Worm (Caenorhabditis elegans) whole organism, L2 larva: ENCODE data around the gene rho-1.
A peak's percentile ranks its signal among the peaks of the same experiment; 100 is the strongest.

ENCODE experiments used
- C34F6.9 ChIP-seq: fragments of 150-350 bp; optimal IDR thresholded peaks from 2 replicates; lab custom pipeline; 2014; ENCODE audit warnings: missing biosample characterization, missing genetic modification characterization
- F13H6.1 ChIP-seq: sonication (generic microtip); optimal IDR thresholded peaks from 2 replicates; lab custom pipeline; 2016; ENCODE audit warnings: missing genetic modification characterization, missing compliant biosample characterization
- R02D3.7 ChIP-seq: fragments of 150-350 bp; optimal IDR thresholded peaks from 2 replicates; lab custom pipeline; 2014; ENCODE audit warnings: missing biosample characterization, missing genetic modification characterization
- Y55F3AM.14 ChIP-seq: fragments of 200-800 bp; sonication (Bioruptor generic); optimal IDR thresholded peaks from 2 replicates; lab custom pipeline; 2018; ENCODE audit warnings: mild to moderate bottlenecking, missing genetic modification characterization, missing compliant biosample characterization
- ZK546.5 ChIP-seq: sonication (generic microtip); optimal IDR thresholded peaks from 2 replicates; lab custom pipeline; 2017; ENCODE audit warnings: missing biosample characterization, missing genetic modification characterization
- alr-1 ChIP-seq: fragments of 150-350 bp; optimal IDR thresholded peaks from 2 replicates; lab custom pipeline; 2014; ENCODE audit warnings: missing biosample characterization, missing genetic modification characterization
- aly-2 ChIP-seq: fragments of 150-350 bp; optimal IDR thresholded peaks from 2 replicates; lab custom pipeline; 2014; ENCODE audit warnings: missing biosample characterization, missing genetic modification characterization
- ama-1 ChIP-seq: fragments of 150-350 bp; optimal IDR thresholded peaks from 2 replicates; lab custom pipeline; 2018; ENCODE audit warnings: inconsistent platforms
- blmp-1 ChIP-seq: sonication (generic microtip); optimal IDR thresholded peaks from 2 replicates; lab custom pipeline; 2017; ENCODE audit warnings: missing genetic modification characterization, mild to moderate bottlenecking, missing compliant biosample characterization, antibody characterized with exemption, moderate library complexity; ENCODE audit not compliant: insufficient read depth
- ceh-16 ChIP-seq: fragments of 150-350 bp; optimal IDR thresholded peaks from 2 replicates; lab custom pipeline; 2014; ENCODE audit warnings: missing biosample characterization, missing genetic modification characterization
- ceh-82 ChIP-seq: fragments of 150-350 bp; optimal IDR thresholded peaks from 2 replicates; lab custom pipeline; 2014; ENCODE audit warnings: missing biosample characterization, missing genetic modification characterization
- crh-2 ChIP-seq: sonication (generic microtip); optimal IDR thresholded peaks from 2 replicates; lab custom pipeline; 2017; ENCODE audit warnings: missing biosample characterization, missing genetic modification characterization
- dmd-4 ChIP-seq: sonication (generic microtip); optimal IDR thresholded peaks from 2 replicates; lab custom pipeline; 2017; ENCODE audit warnings: missing biosample characterization, missing genetic modification characterization
- egl-27 ChIP-seq: sonication (generic microtip); optimal IDR thresholded peaks from 3 replicates; lab custom pipeline; 2017; ENCODE audit warnings: missing biosample characterization, missing genetic modification reagents, missing genetic modification characterization
- elt-1 ChIP-seq: fragments of 150-350 bp; optimal IDR thresholded peaks from 2 replicates; lab custom pipeline; 2014; ENCODE audit warnings: missing biosample characterization, missing genetic modification characterization
- elt-3 ChIP-seq: sonication (generic microtip); optimal IDR thresholded peaks from 2 replicates; lab custom pipeline; 2017; ENCODE audit warnings: missing biosample characterization, missing genetic modification characterization
- fos-1 ChIP-seq: fragments of 150-350 bp; optimal IDR thresholded peaks from 2 replicates; lab custom pipeline; 2014; ENCODE audit warnings: missing biosample characterization, missing genetic modification characterization
- gmeb-1 ChIP-seq: fragments of 150-350 bp; optimal IDR thresholded peaks from 2 replicates; lab custom pipeline; 2014; ENCODE audit warnings: missing biosample characterization, missing genetic modification characterization
- lin-11 ChIP-seq: fragments of 150-350 bp; sonication (generic microtip); optimal IDR thresholded peaks from 2 replicates; lab custom pipeline; 2014; ENCODE audit warnings: missing biosample characterization, missing genetic modification characterization, inconsistent platforms, mixed read lengths
- lin-13 ChIP-seq: fragments of 150-350 bp; optimal IDR thresholded peaks from 2 replicates; lab custom pipeline; 2014; ENCODE audit warnings: missing biosample characterization, missing genetic modification reagents, missing genetic modification characterization
- lin-39 ChIP-seq: fragments of 150-350 bp; optimal IDR thresholded peaks from 2 replicates; lab custom pipeline; 2014; ENCODE audit warnings: missing biosample characterization, missing genetic modification reagents, missing genetic modification characterization
- lsy-2 ChIP-seq, 2 experiments: fragments of 150-350 bp in 1 of 2; sonication (generic microtip) in 1 of 2; optimal IDR thresholded peaks; 2 replicates each; lab custom pipeline; 2014 to 2017; ENCODE audit warnings: missing biosample characterization in 2 of 2, missing genetic modification characterization in 2 of 2
- mab-5 ChIP-seq: fragments of 150-350 bp; optimal IDR thresholded peaks from 2 replicates; lab custom pipeline; 2014; ENCODE audit warnings: missing biosample characterization, missing genetic modification characterization
- mbf-1 ChIP-seq: sonication (generic microtip); optimal IDR thresholded peaks from 2 replicates; lab custom pipeline; 2017; ENCODE audit warnings: missing biosample characterization, missing genetic modification characterization
- mdl-1 ChIP-seq, 2 experiments: fragments of 150-350 bp in 1 of 2; sonication (generic microtip) in 1 of 2; optimal IDR thresholded peaks; 2 replicates each; lab custom pipeline; 2017; ENCODE audit warnings: missing biosample characterization in 2 of 2, missing genetic modification characterization in 2 of 2
- nhr-10 ChIP-seq: sonication (generic microtip); optimal IDR thresholded peaks from 2 replicates; lab custom pipeline; 2017; ENCODE audit warnings: missing biosample characterization, missing genetic modification characterization
- nhr-11 ChIP-seq: fragments of 150-350 bp; optimal IDR thresholded peaks from 2 replicates; lab custom pipeline; 2014; ENCODE audit warnings: missing biosample characterization, missing genetic modification characterization
- nhr-12 ChIP-seq: fragments of 150-350 bp; optimal IDR thresholded peaks from 2 replicates; lab custom pipeline; 2014; ENCODE audit warnings: missing biosample characterization, missing genetic modification characterization
- nhr-129 ChIP-seq: fragments of 150-350 bp; optimal IDR thresholded peaks from 2 replicates; lab custom pipeline; 2014; ENCODE audit warnings: missing biosample characterization, missing genetic modification characterization
- nhr-21 ChIP-seq: fragments of 150-350 bp; optimal IDR thresholded peaks from 2 replicates; lab custom pipeline; 2014; ENCODE audit warnings: missing biosample characterization, missing genetic modification characterization
- nhr-23 ChIP-seq: fragments of 150-350 bp; optimal IDR thresholded peaks from 2 replicates; lab custom pipeline; 2014; ENCODE audit warnings: missing biosample characterization, missing genetic modification reagents, missing genetic modification characterization
- nhr-237 ChIP-seq: fragments of 150-350 bp; optimal IDR thresholded peaks from 2 replicates; lab custom pipeline; 2014; ENCODE audit warnings: missing biosample characterization, missing genetic modification characterization
- nhr-25 ChIP-seq: fragments of 150-350 bp; sonication (generic microtip); optimal IDR thresholded peaks from 3 replicates; lab custom pipeline; 2014; ENCODE audit warnings: missing biosample characterization, missing genetic modification characterization
- nhr-6 ChIP-seq: fragments of 150-350 bp; optimal IDR thresholded peaks from 2 replicates; lab custom pipeline; 2014; ENCODE audit warnings: missing biosample characterization, missing genetic modification characterization
- nhr-77 ChIP-seq: fragments of 150-350 bp; optimal IDR thresholded peaks from 2 replicates; lab custom pipeline; 2014; ENCODE audit warnings: missing biosample characterization, missing genetic modification characterization
- peb-1 ChIP-seq: fragments of 150-350 bp; optimal IDR thresholded peaks from 2 replicates; lab custom pipeline; 2014; ENCODE audit warnings: missing biosample characterization, missing genetic modification characterization
- sem-4 ChIP-seq: fragments of 150-350 bp; optimal IDR thresholded peaks from 2 replicates; lab custom pipeline; 2014; ENCODE audit warnings: missing biosample characterization, missing genetic modification reagents, missing genetic modification characterization
- skn-1 ChIP-seq: sonication (generic microtip); optimal IDR thresholded peaks from 2 replicates; lab custom pipeline; 2017; ENCODE audit warnings: missing biosample characterization, missing genetic modification characterization
- sma-3 ChIP-seq: sonication (generic microtip); optimal IDR thresholded peaks from 2 replicates; lab custom pipeline; 2016; ENCODE audit warnings: missing genetic modification reagents, missing genetic modification characterization, missing compliant biosample characterization
- sma-9 ChIP-seq, 2 experiments: fragments of 150-350 bp in 1 of 2; sonication (generic microtip) in 1 of 2; optimal IDR thresholded peaks; 2 replicates each; lab custom pipeline; 2014 to 2016; ENCODE audit warnings: missing genetic modification characterization in 2 of 2, mild to moderate bottlenecking in 1 of 2, missing biosample characterization in 1 of 2, missing compliant biosample characterization in 1 of 2, missing genetic modification reagents in 1 of 2, moderate library complexity in 1 of 2
- snpc-4 ChIP-seq: fragments of 150-350 bp; optimal IDR thresholded peaks from 2 replicates; lab custom pipeline; 2014; ENCODE audit warnings: missing biosample characterization, missing genetic modification characterization
- unc-39 ChIP-seq: fragments of 150-350 bp; optimal IDR thresholded peaks from 2 replicates; lab custom pipeline; 2014; ENCODE audit warnings: missing biosample characterization, missing genetic modification characterization
- unc-55 ChIP-seq: fragments of 150-350 bp; sonication (generic microtip); optimal IDR thresholded peaks from 3 replicates; lab custom pipeline; 2014; ENCODE audit warnings: missing biosample characterization, missing genetic modification reagents, missing genetic modification characterization
- unc-62 ChIP-seq: fragments of 150-350 bp; optimal IDR thresholded peaks from 2 replicates; lab custom pipeline; 2014; ENCODE audit warnings: missing biosample characterization, missing genetic modification reagents, missing genetic modification characterization
- zag-1 ChIP-seq: fragments of 150-350 bp; optimal IDR thresholded peaks from 2 replicates; lab custom pipeline; 2014; ENCODE audit warnings: missing biosample characterization, missing genetic modification characterization
- ztf-1 ChIP-seq: fragments of 200-800 bp; sonication (Bioruptor generic); conservative IDR thresholded peaks from 2 replicates; pipeline ENCODE4 v1.3.6; 2022; ENCODE audit warnings: missing genetic modification characterization, missing compliant biosample characterization
- ztf-11 ChIP-seq: sonication (generic microtip); optimal IDR thresholded peaks from 2 replicates; lab custom pipeline; 2017; ENCODE audit warnings: missing biosample characterization, missing genetic modification characterization
- ztf-4 ChIP-seq: fragments of 150-350 bp; optimal IDR thresholded peaks from 2 replicates; lab custom pipeline; 2014; ENCODE audit warnings: missing biosample characterization, missing genetic modification characterization

rho-1 gene

ce11 chrIV:16501855-16502254 lies 13.0 kb upstream of the rho-1 start:
- TF ChIP-seq nhr-21 (tag; lab: Kevin White, UChicago) (no peak), nhr-12 (tag; lab: Kevin White, UChicago) (no peak), ztf-4 (tag; lab: Kevin White, UChicago) (no peak), egl-27 (tag; lab: Kevin White, UChicago) (peak; percentile 3), lin-11 (peak; percentile 53), mab-5 (peak; percentile 28), unc-39 (tag; lab: Kevin White, UChicago) (no peak), ztf-11 (tag; lab: Kevin White, UChicago) (no peak), F13H6.1 (tag; lab: Kevin White, UChicago) (peak; percentile 57), lin-39 (tag; lab: Kevin White, UChicago) (no peak), gmeb-1 (peak; percentile 46), C34F6.9 (tag; lab: Kevin White, UChicago) (peak; percentile 75), lsy-2 (tag; optimal IDR thresholded peaks at IDR 0.05; lab: Kevin White, UChicago) (peak in 1 of 2 experiments; percentile 57), dmd-4 (tag; lab: Kevin White, UChicago) (no peak), blmp-1 (tag; lab: Kevin White, UChicago) (no peak), elt-3 (tag; lab: Kevin White, UChicago) (no peak), nhr-23 (tag; lab: Kevin White, UChicago) (no peak), crh-2 (tag; lab: Kevin White, UChicago) (peak; percentile 29), aly-2 (no peak), nhr-11 (tag; lab: Kevin White, UChicago) (no peak), fos-1 (tag; lab: Kevin White, UChicago) (peak; percentile 84), nhr-10 (tag; lab: Kevin White, UChicago) (no peak), snpc-4 (tag; lab: Kevin White, UChicago) (no peak), ZK546.5 (tag; lab: Kevin White, UChicago) (no peak), nhr-77 (no peak), nhr-25 (tag; lab: Kevin White, UChicago) (no peak), unc-55 (peak; percentile 73), ama-1 (lab: Kevin White, UChicago) (no peak), sma-9 (GFP tag; optimal IDR thresholded peaks at IDR 0.05; lab: Kevin White, UChicago) (peak; percentile 48), sma-9 (tag; optimal IDR thresholded peaks at IDR 0.05; lab: Kevin White, UChicago) (no peak), nhr-237 (tag; lab: Kevin White, UChicago) (no peak), zag-1 (tag; lab: Kevin White, UChicago) (no peak), mdl-1 (tag; optimal IDR thresholded peaks at IDR 0.05; lab: Kevin White, UChicago) (no peak), peb-1 (tag; lab: Kevin White, UChicago) (no peak), unc-62 (GFP tag; lab: Kevin White, UChicago) (no peak), Y55F3AM.14 (GFP tag; lab: Kevin White, UChicago) (no peak), alr-1 (tag; lab: Kevin White, UChicago) (no peak), elt-1 (tag; lab: Kevin White, UChicago) (no peak), lin-13 (GFP tag; lab: Kevin White, UChicago) (peak; percentile 53), R02D3.7 (tag; lab: Kevin White, UChicago) (no peak), skn-1 (no peak), mbf-1 (tag; lab: Kevin White, UChicago) (no peak), sma-3 (GFP tag; lab: Kevin White, UChicago) (no peak), sem-4 (peak; percentile 66), nhr-129 (tag; lab: Kevin White, UChicago) (peak; percentile 61), ztf-1 (GFP tag; lab: Robert Waterston, UW) (no peak), ceh-16 (tag; lab: Kevin White, UChicago) (no peak), nhr-6 (tag; lab: Kevin White, UChicago) (no peak), ceh-82 (no peak)
- TF ChIP-seq, all 48 proteins: peak for 14
